Worm (Caenorhabditis elegans): ENCODE results near the gene clec-136.
A peak's percentile ranks its signal among the peaks of the same experiment; 100 is the strongest.

clec-136 gene

ce11 chrII:4606687-4607297 is 9.6 kb downstream of the clec-136 start:
- no peak for TF ChIP-seq cog-1 (tag; optimal IDR thresholded peaks at IDR 0.05)
- no peak for TF ChIP-seq med-1 (GFP tag; optimal IDR thresholded peaks at IDR 0.05; ENCODE audit: insufficient read depth)
- TF ChIP-seq T22C8.4 (GFP tag; IDR thresholded peaks at IDR 0.05), result no peak
- no peak for TF ChIP-seq tab-1 (GFP tag; IDR thresholded peaks at IDR 0.05)
- TF ChIP-seq flt-1 (GFP tag; IDR thresholded peaks at IDR 0.05), result no peak
- no peak for TF ChIP-seq klf-2 (GFP tag; conservative IDR thresholded peaks at IDR 0.05)
- TF ChIP-seq ztf-29 (GFP tag; IDR thresholded peaks at IDR 0.05), result no peak
- TF ChIP-seq ref-1 (GFP tag; conservative IDR thresholded peaks at IDR 0.05), result no peak
- TF ChIP-seq ztf-23 (GFP tag; IDR thresholded peaks at IDR 0.05), result no peak

ce11 chrII:4604680-4605079 is 11.7 kb downstream of the clec-136 start:
- TF ChIP-seq ztf-23 (GFP tag; IDR thresholded peaks at IDR 0.05), result no peak
- TF ChIP-seq flt-1 (GFP tag; IDR thresholded peaks at IDR 0.05), result no peak
- TF ChIP-seq tab-1 (GFP tag; IDR thresholded peaks at IDR 0.05), result no peak
- TF ChIP-seq klf-2 (GFP tag; conservative IDR thresholded peaks at IDR 0.05), result no peak
- no peak for TF ChIP-seq ref-1 (GFP tag; conservative IDR thresholded peaks at IDR 0.05)
- TF ChIP-seq med-1 (GFP tag; optimal IDR thresholded peaks at IDR 0.05; ENCODE audit: insufficient read depth), result no peak
- no peak for TF ChIP-seq cog-1 (tag; optimal IDR thresholded peaks at IDR 0.05)
- no peak for TF ChIP-seq ztf-29 (GFP tag; IDR thresholded peaks at IDR 0.05)

ce11 chrII:4604149-4604548 is 12.2 kb downstream of the clec-136 start:
- no peak for TF ChIP-seq med-1 (GFP tag; optimal IDR thresholded peaks at IDR 0.05; ENCODE audit: insufficient read depth)
- no peak for TF ChIP-seq flt-1 (GFP tag; IDR thresholded peaks at IDR 0.05)
- TF ChIP-seq T22C8.4 (GFP tag; IDR thresholded peaks at IDR 0.05), result no peak
- no peak for TF ChIP-seq tab-1 (GFP tag; IDR thresholded peaks at IDR 0.05)
- no peak for TF ChIP-seq klf-2 (GFP tag; conservative IDR thresholded peaks at IDR 0.05)
- TF ChIP-seq cog-1 (tag; optimal IDR thresholded peaks at IDR 0.05), result no peak
- TF ChIP-seq ztf-23 (GFP tag; IDR thresholded peaks at IDR 0.05), result no peak
- no peak for TF ChIP-seq ref-1 (GFP tag; conservative IDR thresholded peaks at IDR 0.05)
- no peak for TF ChIP-seq ztf-29 (GFP tag; IDR thresholded peaks at IDR 0.05)

- TF ChIP-seq klf-2 (GFP tag; conservative IDR thresholded peaks at IDR 0.05), result no peak
- peak; percentile 67; the same call in 1 of the 2 replicates for TF ChIP-seq flt-1 (GFP tag; IDR thresholded peaks at IDR 0.05)
Measured at ce11 chrII:4603035-4603434, 13.3 kb downstream of the clec-136 start, which contains the start of gene F35D11.4. Gene F35D11.4 (plus strand): TSS chrII:4603427.

- TF ChIP-seq cog-1 (tag; optimal IDR thresholded peaks at IDR 0.05), result no peak
- TF ChIP-seq ref-1 (GFP tag; conservative IDR thresholded peaks at IDR 0.05), result no peak
- no peak for TF ChIP-seq tab-1 (GFP tag; IDR thresholded peaks at IDR 0.05)
- TF ChIP-seq med-1 (GFP tag; optimal IDR thresholded peaks at IDR 0.05; ENCODE audit: insufficient read depth), result no peak
- no peak for TF ChIP-seq T22C8.4 (GFP tag; IDR thresholded peaks at IDR 0.05)
- no peak for TF ChIP-seq flt-1 (GFP tag; IDR thresholded peaks at IDR 0.05)
- no peak for TF ChIP-seq ztf-29 (GFP tag; IDR thresholded peaks at IDR 0.05)
- no peak for TF ChIP-seq klf-2 (GFP tag; conservative IDR thresholded peaks at IDR 0.05)
- TF ChIP-seq ztf-23 (GFP tag; IDR thresholded peaks at IDR 0.05), result no peak
Measured at ce11 chrII:4602533-4602932, 13.8 kb downstream of the clec-136 start, which contains the start of gene coa-3. Gene coa-3 (minus strand): TSS chrII:4602633.

ce11 chrII:4601256-4601655 is 15.1 kb downstream of the clec-136 start, which contains the start of gene ipla-1:
Gene ipla-1 (minus strand): TSS chrII:4601356.
- TF ChIP-seq T22C8.4 (GFP tag; IDR thresholded peaks at IDR 0.05) (no peak), ztf-29 (GFP tag; IDR thresholded peaks at IDR 0.05) (no peak)

ce11 chrII:4600818-4601217 is 15.5 kb downstream of the clec-136 start:
- no peak for TF ChIP-seq ref-1 (GFP tag; conservative IDR thresholded peaks at IDR 0.05)
- no peak for TF ChIP-seq ztf-23 (GFP tag; IDR thresholded peaks at IDR 0.05)
- TF ChIP-seq cog-1 (tag; optimal IDR thresholded peaks at IDR 0.05), result no peak
- TF ChIP-seq tab-1 (GFP tag; IDR thresholded peaks at IDR 0.05), result no peak
- no peak for TF ChIP-seq klf-2 (GFP tag; conservative IDR thresholded peaks at IDR 0.05)
- TF ChIP-seq T22C8.4 (GFP tag; IDR thresholded peaks at IDR 0.05), result no peak
- TF ChIP-seq med-1 (GFP tag; optimal IDR thresholded peaks at IDR 0.05; ENCODE audit: insufficient read depth), result no peak
- TF ChIP-seq ztf-29 (GFP tag; IDR thresholded peaks at IDR 0.05), result no peak

- TF ChIP-seq flt-1 (GFP tag; IDR thresholded peaks at IDR 0.05) (no peak), med-1 (GFP tag; optimal IDR thresholded peaks at IDR 0.05; ENCODE audit: insufficient read depth) (no peak), ztf-29 (GFP tag; IDR thresholded peaks at IDR 0.05) (no peak), T22C8.4 (GFP tag; IDR thresholded peaks at IDR 0.05) (no peak), tab-1 (GFP tag; IDR thresholded peaks at IDR 0.05) (no peak), ztf-23 (GFP tag; IDR thresholded peaks at IDR 0.05) (no peak), ref-1 (GFP tag; conservative IDR thresholded peaks at IDR 0.05) (no peak)
Measured at ce11 chrII:4600276-4600675, 16.1 kb downstream of the clec-136 start.

- TF ChIP-seq flt-1 (GFP tag; IDR thresholded peaks at IDR 0.05), result no peak
Measured at ce11 chrII:4599838-4600237, 16.5 kb downstream of the clec-136 start.

- TF ChIP-seq ref-1 (GFP tag; conservative IDR thresholded peaks at IDR 0.05) (no peak), klf-2 (GFP tag; conservative IDR thresholded peaks at IDR 0.05) (no peak), ztf-23 (GFP tag; IDR thresholded peaks at IDR 0.05) (0 out of 2 replicates have a peak, but pooled peaks have one; percentile 28), med-1 (GFP tag; optimal IDR thresholded peaks at IDR 0.05; ENCODE audit: insufficient read depth) (no peak)
Measured at ce11 chrII:4598815-4599214, 17.5 kb downstream of the clec-136 start.

ce11 chrII:4597441-4597840 is 18.9 kb downstream of the clec-136 start:
- TF ChIP-seq ztf-29 (GFP tag; IDR thresholded peaks at IDR 0.05) (no peak), T22C8.4 (GFP tag; IDR thresholded peaks at IDR 0.05) (no peak)

Data from whole organism, midembryonic.